Worm (Caenorhabditis elegans) whole organism, mixed stage, embryonic: ENCODE results near the gene srt-43.

Experiments used
- elt-3 ChIP-seq: fragments of 150-350 bp; optimal IDR thresholded peaks from 2 replicates; lab custom pipeline; 2014; ENCODE audit warnings: missing biosample characterization, missing genetic modification characterization
- nhr-12 ChIP-seq: fragments of 150-350 bp; optimal IDR thresholded peaks from 2 replicates; lab custom pipeline; 2014; ENCODE audit warnings: missing biosample characterization, missing genetic modification characterization
- nhr-237 ChIP-seq: fragments of 150-350 bp; optimal IDR thresholded peaks from 2 replicates; lab custom pipeline; 2014; ENCODE audit warnings: missing biosample characterization, missing genetic modification characterization
- snpc-4 ChIP-seq: fragments of 150-350 bp; optimal IDR thresholded peaks from 2 replicates; lab custom pipeline; 2014; ENCODE audit warnings: missing biosample characterization, missing genetic modification characterization
- ztf-11 ChIP-seq: fragments of 150-350 bp; optimal IDR thresholded peaks from 2 replicates; lab custom pipeline; 2014; ENCODE audit warnings: missing biosample characterization, missing genetic modification characterization

- TF ChIP-seq elt-3 (tag; lab: Kevin White, UChicago) (no peak), ztf-11 (tag; lab: Kevin White, UChicago) (no peak), snpc-4 (no peak), nhr-237 (no peak), nhr-12 (no peak)
These were observed at the start of gene srt-43 for ce11 chrV:12768946-12769345.
